Worm (Caenorhabditis elegans) whole organism, young adult: ENCODE results near the gene lmp-1.

ENCODE experiments used
- F49E8.2 ChIP-seq: sonication (generic microtip); optimal IDR thresholded peaks from 3 replicates; lab custom pipeline; 2017; ENCODE audit warnings: missing genetic modification characterization, mild to moderate bottlenecking, missing compliant biosample characterization, antibody characterized with exemption, moderate library complexity; ENCODE audit not compliant: insufficient read depth
- aptf-3 ChIP-seq: fragments of 200-800 bp; sonication (Bioruptor generic); IDR thresholded peaks from 2 replicates; pipeline ENCODE4 v1.3.6; 2022; ENCODE audit warnings: missing genetic modification characterization, missing compliant biosample characterization
- hmg-20 ChIP-seq: fragments of 200-800 bp; sonication (Bioruptor generic); IDR thresholded peaks from 2 replicates; pipeline ENCODE4 v1.3.6; 2022; ENCODE audit warnings: missing genetic modification reagents, missing genetic modification characterization, missing compliant biosample characterization
- lir-1 ChIP-seq: fragments of 200-800 bp; sonication (Bioruptor generic); conservative IDR thresholded peaks from 2 replicates; pipeline ENCODE4 v1.3.6; 2022; ENCODE audit warnings: missing genetic modification reagents, missing genetic modification characterization, missing compliant biosample characterization
- madf-3 ChIP-seq: fragments of 200-800 bp; sonication (Bioruptor generic); IDR thresholded peaks from 2 replicates; pipeline ENCODE4 v1.3.6; 2022; ENCODE audit warnings: missing genetic modification reagents, missing genetic modification characterization, missing compliant biosample characterization
- madf-8 ChIP-seq: fragments of 200-800 bp; sonication (Bioruptor generic); conservative IDR thresholded peaks from 2 replicates; pipeline ENCODE4 v1.3.6; 2022; ENCODE audit warnings: missing genetic modification reagents, missing genetic modification characterization, missing compliant biosample characterization
- pha-4 ChIP-seq: fragments of 150-350 bp; sonication (generic microtip); optimal IDR thresholded peaks from 2 replicates; lab custom pipeline; 2014; ENCODE audit warnings: missing biosample characterization, missing genetic modification reagents, missing genetic modification characterization
- snpc-4 ChIP-seq, 5 experiments: fragments of 150-350 bp in 1 of 5; sonication (generic microtip) in 4 of 5; optimal IDR thresholded peaks; 2 replicates each; lab custom pipeline; 2014 to 2018; ENCODE audit warnings: missing genetic modification characterization in 5 of 5, missing biosample characterization in 3 of 5, antibody characterized with exemption in 2 of 5, mild to moderate bottlenecking in 2 of 5, missing compliant biosample characterization in 2 of 5, missing genotype in 2 of 5, moderate library complexity in 2 of 5, missing genetic modification reagents in 1 of 5
- tbx-9 ChIP-seq: sonication (generic microtip); optimal IDR thresholded peaks from 2 replicates; lab custom pipeline; 2016; ENCODE audit warnings: borderline replicate concordance, missing genetic modification characterization, inconsistent platforms, missing compliant biosample characterization
- ztf-26 ChIP-seq: sonication (generic microtip); optimal IDR thresholded peaks from 2 replicates; lab custom pipeline; 2017; ENCODE audit warnings: missing genetic modification characterization, missing compliant biosample characterization

- TF ChIP-seq tbx-9 (tag; lab: Kevin White, UChicago): no peak
- TF ChIP-seq pha-4 (tag; lab: Kevin White, UChicago): no peak
- TF ChIP-seq lir-1 (GFP tag; lab: Robert Waterston, UW): no peak
- no peak for TF ChIP-seq hmg-20 (GFP tag; lab: Robert Waterston, UW)
- no peak for TF ChIP-seq F49E8.2 (tag; lab: Kevin White, UChicago)
- TF ChIP-seq aptf-3 (GFP tag; lab: Robert Waterston, UW): no peak
- TF ChIP-seq madf-3 (GFP tag; lab: Robert Waterston, UW): no peak
- TF ChIP-seq ztf-26: no peak
- TF ChIP-seq snpc-4 (GFP tag; optimal IDR thresholded peaks at IDR 0.05; lab: Kevin White, UChicago): no peak
- no peak for TF ChIP-seq snpc-4 (tag; optimal IDR thresholded peaks at IDR 0.05; lab: Kevin White, UChicago)
- TF ChIP-seq madf-8 (GFP tag; lab: Robert Waterston, UW): no peak
Observed at ce11 chrX:6405905-6406304, 28.4 kb upstream of the lmp-1 start.
